Worm (Caenorhabditis elegans) whole organism, early embryonic: ENCODE data around the gene sbsp-1.

Experiments used
- B0310.2 ChIP-seq: sonication (generic microtip); optimal IDR thresholded peaks from 2 replicates; lab custom pipeline; 2016; ENCODE audit warnings: mild to moderate bottlenecking, missing genetic modification characterization, missing compliant biosample characterization
- F13C5.2 ChIP-seq: sonication (generic microtip); optimal IDR thresholded peaks from 2 replicates; lab custom pipeline; 2017; ENCODE audit warnings: mild to moderate bottlenecking, missing genetic modification characterization, inconsistent platforms, missing compliant biosample characterization
- ama-1 ChIP-seq: fragments of 150-350 bp; optimal IDR thresholded peaks from 2 replicates; lab custom pipeline; 2014
- ceh-13 ChIP-seq: fragments of 200-800 bp; sonication (Bioruptor generic); optimal IDR thresholded peaks from 2 replicates; lab custom pipeline; 2018; ENCODE audit warnings: mild to moderate bottlenecking, missing genetic modification characterization, missing compliant biosample characterization
- ceh-36 ChIP-seq: sonication (generic microtip); optimal IDR thresholded peaks from 2 replicates; lab custom pipeline; 2016; ENCODE audit warnings: missing genetic modification characterization, inconsistent platforms, missing compliant biosample characterization
- ets-7 ChIP-seq: sonication (generic microtip); optimal IDR thresholded peaks from 2 replicates; lab custom pipeline; 2016; ENCODE audit warnings: missing genotype, missing genetic modification characterization, missing compliant biosample characterization
- scrt-1 ChIP-seq: fragments of 200-800 bp; sonication (Bioruptor generic); IDR thresholded peaks from 2 replicates; pipeline ENCODE4 v1.3.6; 2022; ENCODE audit warnings: missing genetic modification characterization, missing compliant biosample characterization
- tbx-11 ChIP-seq: fragments of 200-800 bp; sonication (Bioruptor generic); IDR thresholded peaks from 2 replicates; pipeline ENCODE4 v1.3.6; 2022; ENCODE audit warnings: missing genetic modification characterization, missing compliant biosample characterization
- tbx-37 ChIP-seq: fragments of 200-800 bp; sonication (Bioruptor generic); conservative IDR thresholded peaks from 2 replicates; pipeline ENCODE4 v1.3.6; 2022; ENCODE audit warnings: missing genetic modification reagents, missing genetic modification characterization, missing compliant biosample characterization
- tra-4 ChIP-seq: sonication (generic microtip); optimal IDR thresholded peaks from 2 replicates; lab custom pipeline; 2017; ENCODE audit warnings: missing genetic modification characterization, missing compliant biosample characterization

DNA sequence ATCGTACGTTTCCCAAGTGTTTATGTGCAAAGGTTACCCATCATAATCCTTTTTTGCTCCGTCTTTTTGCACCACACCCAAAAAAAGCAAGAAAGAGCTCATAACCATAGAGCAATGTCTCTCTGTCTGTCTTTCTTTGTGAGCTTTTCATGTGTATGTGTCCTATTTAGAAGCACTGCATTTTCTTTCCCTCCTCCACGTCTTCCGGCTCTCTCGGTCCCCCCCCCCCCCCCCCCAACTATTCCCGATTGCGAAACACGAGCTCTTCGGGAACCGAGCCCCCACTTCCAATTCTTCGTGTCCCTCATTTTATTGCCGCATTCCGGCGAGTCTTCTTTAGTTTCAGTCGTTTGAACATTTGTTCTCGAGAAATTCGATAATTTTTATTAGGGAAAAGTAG lies 25.9 kb upstream of the sbsp-1 start:
- TF ChIP-seq ama-1 (lab: Kevin White, UChicago) (no peak), scrt-1 (GFP tag; lab: Robert Waterston, UW) (no peak), ets-7 (tag; lab: Kevin White, UChicago) (no peak), tbx-37 (GFP tag; lab: Robert Waterston, UW) (no peak), B0310.2 (no peak), F13C5.2 (no peak), ceh-36 (tag; lab: Kevin White, UChicago) (no peak), ceh-13 (GFP tag; lab: Kevin White, UChicago) (no peak), tra-4 (tag; lab: Kevin White, UChicago) (no peak), tbx-11 (GFP tag; lab: Robert Waterston, UW) (no peak)
